Fruit fly (Drosophila melanogaster): ENCODE results near the gene CG31551.

The CG31551 gene

dm6 chr3R:5627552-5627951 is at the start of gene CG31551:
CG31551 (plus strand) TSS chr3R:5627852.
- TF ChIP-seq cnc (optimal IDR thresholded peaks at IDR 0.05) (no peak), ovo (GFP tag; optimal IDR thresholded peaks at IDR 0.05) (no peak), Crg-1 (GFP tag; optimal IDR thresholded peaks at IDR 0.05) (no peak), cic (GFP tag; optimal IDR thresholded peaks at IDR 0.05) (no peak), CG7045 (GFP tag; optimal IDR thresholded peaks at IDR 0.05) (no peak), CG11617 (GFP tag; optimal IDR thresholded peaks at IDR 0.05) (no peak), kay (GFP tag; ENCODE audit: borderline replicate concordance) (no peak), tj (GFP tag; optimal IDR thresholded peaks at IDR 0.05) (no peak), CG33017 (tag; optimal IDR thresholded peaks at IDR 0.05) (no peak), CG7101 (tag; optimal IDR thresholded peaks at IDR 0.05) (no peak), Clk (GFP tag; optimal IDR thresholded peaks at IDR 0.05) (no peak), Hr96 (GFP tag; optimal IDR thresholded peaks at IDR 0.05) (no peak)

dm6 chr3R:5587863-5588519 is 39.7 kb upstream of the CG31551 start, which contains the start of gene CG2926:
CG2926 (minus strand) TSS chr3R:5588380.
- TF ChIP-seq CG7101 (tag; optimal IDR thresholded peaks at IDR 0.05) (peak; percentile 26), CG1620 (GFP tag; optimal IDR thresholded peaks at IDR 0.05) (peak; percentile 51), toe (GFP tag; optimal IDR thresholded peaks at IDR 0.05) (no peak), CG11617 (GFP tag; optimal IDR thresholded peaks at IDR 0.05) (peak; percentile 44), cic (GFP tag; optimal IDR thresholded peaks at IDR 0.05) (no peak), pad (GFP tag; optimal IDR thresholded peaks at IDR 0.05) (peak; percentile 45), CG5204 (GFP tag; optimal IDR thresholded peaks at IDR 0.05) (no peak), Mnt (GFP tag; optimal IDR thresholded peaks at IDR 0.05) (peak; percentile 48), CG7045 (GFP tag; optimal IDR thresholded peaks at IDR 0.05) (peak; percentile 2), Clk (GFP tag; optimal IDR thresholded peaks at IDR 0.05) (peak; percentile 12), tj (GFP tag; optimal IDR thresholded peaks at IDR 0.05) (no peak), kay (GFP tag; ENCODE audit: borderline replicate concordance) (no peak), Hr96 (GFP tag; optimal IDR thresholded peaks at IDR 0.05) (no peak), CG12768 (GFP tag; optimal IDR thresholded peaks at IDR 0.05) (peak; percentile 62), CG33017 (tag; optimal IDR thresholded peaks at IDR 0.05) (no peak), bab1 (GFP tag; optimal IDR thresholded peaks at IDR 0.05) (peak; percentile 38), Crg-1 (GFP tag; optimal IDR thresholded peaks at IDR 0.05) (peak; percentile 60), cnc (optimal IDR thresholded peaks at IDR 0.05) (no peak), ovo (GFP tag; optimal IDR thresholded peaks at IDR 0.05) (peak; percentile 1), CG14711 (tag; optimal IDR thresholded peaks at IDR 0.05) (no peak)

dm6 chr3R:5588573-5588972 is 39.1 kb upstream of the CG31551 start, which contains the start of gene PolZ2:
PolZ2 (plus strand) TSS chr3R:5588873.
- no peak for TF ChIP-seq cic (GFP tag; optimal IDR thresholded peaks at IDR 0.05)
- no peak for TF ChIP-seq Clk (GFP tag; optimal IDR thresholded peaks at IDR 0.05)
- no peak for TF ChIP-seq CG12768 (GFP tag; optimal IDR thresholded peaks at IDR 0.05)
- TF ChIP-seq ovo (GFP tag; optimal IDR thresholded peaks at IDR 0.05) = no peak
- TF ChIP-seq cnc (optimal IDR thresholded peaks at IDR 0.05) = no peak
- no peak for TF ChIP-seq tj (GFP tag; optimal IDR thresholded peaks at IDR 0.05)
- TF ChIP-seq CG5204 (GFP tag; optimal IDR thresholded peaks at IDR 0.05) = no peak
- no peak for TF ChIP-seq CG7101 (tag; optimal IDR thresholded peaks at IDR 0.05)
- TF ChIP-seq CG1620 (GFP tag; optimal IDR thresholded peaks at IDR 0.05) = no peak
- TF ChIP-seq CG14711 (tag; optimal IDR thresholded peaks at IDR 0.05) = no peak
- TF ChIP-seq Hr96 (GFP tag; optimal IDR thresholded peaks at IDR 0.05) = no peak
- TF ChIP-seq toe (GFP tag; optimal IDR thresholded peaks at IDR 0.05) = no peak
- TF ChIP-seq CG7045 (GFP tag; optimal IDR thresholded peaks at IDR 0.05) = no peak
- no peak for TF ChIP-seq CG11617 (GFP tag; optimal IDR thresholded peaks at IDR 0.05)
- no peak for TF ChIP-seq CG33017 (tag; optimal IDR thresholded peaks at IDR 0.05)
- no peak for TF ChIP-seq pad (GFP tag; optimal IDR thresholded peaks at IDR 0.05)
- no peak for TF ChIP-seq Crg-1 (GFP tag; optimal IDR thresholded peaks at IDR 0.05)
- no peak for TF ChIP-seq Mnt (GFP tag; optimal IDR thresholded peaks at IDR 0.05)
- no peak for TF ChIP-seq bab1 (GFP tag; optimal IDR thresholded peaks at IDR 0.05)

- TF ChIP-seq Hr96 (GFP tag; optimal IDR thresholded peaks at IDR 0.05) (no peak), CG7101 (tag; optimal IDR thresholded peaks at IDR 0.05) (peak; percentile 46), CG11617 (GFP tag; optimal IDR thresholded peaks at IDR 0.05) (peak; percentile 49), kay (GFP tag; ENCODE audit: borderline replicate concordance) (no peak), Clk (GFP tag; optimal IDR thresholded peaks at IDR 0.05) (peak; percentile 39), cic (GFP tag; optimal IDR thresholded peaks at IDR 0.05) (peak; percentile 21), CG1620 (GFP tag; optimal IDR thresholded peaks at IDR 0.05) (peak; percentile 24), Crg-1 (GFP tag; optimal IDR thresholded peaks at IDR 0.05) (no peak), CG14711 (tag; optimal IDR thresholded peaks at IDR 0.05) (peak; percentile 48), tj (GFP tag; optimal IDR thresholded peaks at IDR 0.05) (peak; percentile 10), cnc (optimal IDR thresholded peaks at IDR 0.05) (no peak), pad (GFP tag; optimal IDR thresholded peaks at IDR 0.05) (peak; percentile 23), Mnt (GFP tag; optimal IDR thresholded peaks at IDR 0.05) (peak; percentile 71), bab1 (GFP tag; optimal IDR thresholded peaks at IDR 0.05) (no peak), ovo (GFP tag; optimal IDR thresholded peaks at IDR 0.05) (no peak)
These were observed 36.2 kb upstream of the CG31551 start, which contains the start of the genes noi and Vha26 for dm6 chr3R:5591398-5591853. noi (minus strand) TSS chr3R:5591459. Vha26 (plus strand) TSS chr3R:5591763.

- no peak for TF ChIP-seq CG5204 (GFP tag; optimal IDR thresholded peaks at IDR 0.05)
- TF ChIP-seq Hr96 (GFP tag; optimal IDR thresholded peaks at IDR 0.05) = no peak
- TF ChIP-seq cnc (optimal IDR thresholded peaks at IDR 0.05) = no peak
- peak; percentile 16 for TF ChIP-seq CG7101 (tag; optimal IDR thresholded peaks at IDR 0.05)
- TF ChIP-seq CG11617 (GFP tag; optimal IDR thresholded peaks at IDR 0.05) = no peak
- no peak for TF ChIP-seq Crg-1 (GFP tag; optimal IDR thresholded peaks at IDR 0.05)
- TF ChIP-seq kay (GFP tag; ENCODE audit: borderline replicate concordance) = no peak
- peak; percentile 20 for TF ChIP-seq tj (GFP tag; optimal IDR thresholded peaks at IDR 0.05)
- peak; percentile 41 for TF ChIP-seq CG12768 (GFP tag; optimal IDR thresholded peaks at IDR 0.05)
- no peak for TF ChIP-seq CG14711 (tag; optimal IDR thresholded peaks at IDR 0.05)
- no peak for TF ChIP-seq CG7045 (GFP tag; optimal IDR thresholded peaks at IDR 0.05)
- TF ChIP-seq pad (GFP tag; optimal IDR thresholded peaks at IDR 0.05) = peak; percentile 74
- TF ChIP-seq Mnt (GFP tag; optimal IDR thresholded peaks at IDR 0.05) = peak; percentile 62
- no peak for TF ChIP-seq CG33017 (tag; optimal IDR thresholded peaks at IDR 0.05)
- peak; percentile 15 for TF ChIP-seq bab1 (GFP tag; optimal IDR thresholded peaks at IDR 0.05)
- no peak for TF ChIP-seq toe (GFP tag; optimal IDR thresholded peaks at IDR 0.05)
- TF ChIP-seq ovo (GFP tag; optimal IDR thresholded peaks at IDR 0.05) = no peak
- TF ChIP-seq CG1620 (GFP tag; optimal IDR thresholded peaks at IDR 0.05) = no peak
- TF ChIP-seq cic (GFP tag; optimal IDR thresholded peaks at IDR 0.05) = peak; percentile 67
- TF ChIP-seq Clk (GFP tag; optimal IDR thresholded peaks at IDR 0.05) = no peak
These were observed 35.6 kb upstream of the CG31551 start for dm6 chr3R:5592009-5592572.
